Worm (Caenorhabditis elegans) whole organism, L3 larva: ENCODE data around the gene C09G1.5.

Source experiments
- ZK546.5 ChIP-seq: sonication (generic microtip); optimal IDR thresholded peaks from 2 replicates; lab custom pipeline; 2017; ENCODE audit warnings: missing biosample characterization, missing genetic modification characterization
- aly-2 ChIP-seq: fragments of 150-350 bp; optimal IDR thresholded peaks from 2 replicates; lab custom pipeline; 2014; ENCODE audit warnings: missing biosample characterization, missing genetic modification characterization
- ama-1 ChIP-seq: fragments of 150-350 bp; optimal IDR thresholded peaks from 2 replicates; lab custom pipeline; 2018
- ceh-82 ChIP-seq: fragments of 150-350 bp; optimal IDR thresholded peaks from 2 replicates; lab custom pipeline; 2014; ENCODE audit warnings: missing biosample characterization, missing genetic modification characterization
- elt-1 ChIP-seq: fragments of 150-350 bp; optimal IDR thresholded peaks from 2 replicates; lab custom pipeline; 2014; ENCODE audit warnings: missing biosample characterization, missing genetic modification characterization
- jun-1 ChIP-seq: fragments of 150-350 bp; optimal IDR thresholded peaks from 2 replicates; lab custom pipeline; 2014; ENCODE audit warnings: missing biosample characterization, missing genetic modification reagents, missing genetic modification characterization
- lin-39 ChIP-seq: fragments of 150-350 bp; optimal IDR thresholded peaks from 2 replicates; lab custom pipeline; 2018; ENCODE audit warnings: missing biosample characterization, missing genetic modification reagents, missing genetic modification characterization
- mdl-1 ChIP-seq: fragments of 150-350 bp; optimal IDR thresholded peaks from 2 replicates; lab custom pipeline; 2014; ENCODE audit warnings: missing biosample characterization, missing genetic modification characterization
- nfya-1 ChIP-seq: sonication (generic microtip); optimal IDR thresholded peaks from 2 replicates; lab custom pipeline; 2017; ENCODE audit warnings: missing genetic modification characterization, mild to moderate bottlenecking, missing compliant biosample characterization, antibody characterized with exemption, moderate library complexity; ENCODE audit not compliant: insufficient read depth
- nhr-23 ChIP-seq: fragments of 150-350 bp; optimal IDR thresholded peaks from 2 replicates; lab custom pipeline; 2014; ENCODE audit warnings: missing biosample characterization, missing genetic modification reagents, missing genetic modification characterization
- nhr-28 ChIP-seq: fragments of 150-350 bp; optimal IDR thresholded peaks from 2 replicates; lab custom pipeline; 2014; ENCODE audit warnings: missing biosample characterization, missing genetic modification characterization
- sea-2 ChIP-seq: fragments of 150-350 bp; sonication (generic microtip); optimal IDR thresholded peaks from 4 replicates; lab custom pipeline; 2014; ENCODE audit warnings: missing biosample characterization, missing genetic modification reagents, missing genetic modification characterization
- tbx-2 ChIP-seq: sonication (generic microtip); optimal IDR thresholded peaks from 2 replicates; lab custom pipeline; 2016; ENCODE audit warnings: mild to moderate bottlenecking, missing genetic modification characterization, missing compliant biosample characterization
- unc-39 ChIP-seq: sonication (generic microtip); optimal IDR thresholded peaks from 4 replicates; lab custom pipeline; 2017; ENCODE audit warnings: missing biosample characterization, missing genetic modification characterization
- ztf-4 ChIP-seq: fragments of 150-350 bp; optimal IDR thresholded peaks from 2 replicates; lab custom pipeline; 2014; ENCODE audit warnings: missing biosample characterization, missing genetic modification characterization

The C09G1.5 gene

ce11 chrX:16002794-16003193 lies 43.9 kb downstream of the C09G1.5 start:
- TF ChIP-seq unc-39 (tag; lab: Kevin White, UChicago) = no peak
- no peak for TF ChIP-seq jun-1 (tag; lab: Kevin White, UChicago)
- no peak for TF ChIP-seq sea-2 (GFP tag; lab: Kevin White, UChicago)
- TF ChIP-seq nfya-1 (tag; lab: Kevin White, UChicago) = no peak
- TF ChIP-seq aly-2 = no peak
- TF ChIP-seq ceh-82 (tag; lab: Kevin White, UChicago) = no peak
- TF ChIP-seq nhr-28 (tag; lab: Kevin White, UChicago) = no peak
- TF ChIP-seq ztf-4 (tag; lab: Kevin White, UChicago) = no peak
- TF ChIP-seq nhr-23 = no peak
- TF ChIP-seq ZK546.5 (tag; lab: Kevin White, UChicago) = no peak
- no peak for TF ChIP-seq elt-1
- no peak for TF ChIP-seq tbx-2 (tag; lab: Kevin White, UChicago)

DNA sequence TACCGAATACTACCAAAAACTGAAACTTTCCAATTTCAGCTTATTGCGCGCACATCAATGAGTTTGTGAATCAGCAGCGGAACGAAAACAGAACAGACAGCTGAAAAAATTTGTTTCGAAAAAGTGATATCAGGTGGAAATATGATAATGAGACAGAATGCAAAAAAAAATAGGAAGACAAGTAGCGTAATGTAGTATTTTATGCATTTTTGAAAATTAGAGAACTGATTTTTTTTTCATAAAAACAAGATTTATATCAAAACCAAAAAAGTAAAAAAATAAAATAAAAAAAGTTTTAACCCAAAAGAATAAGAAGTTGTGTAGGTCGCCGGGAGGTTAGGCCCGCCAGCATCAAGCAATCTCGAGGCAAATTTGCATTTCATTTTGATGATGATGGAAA lies 47.7 kb downstream of the C09G1.5 start, which contains the start of gene C09G1.4:
Gene C09G1.4 (minus strand): TSS at position 101 of the 400 bp plus-strand sequence.
- TF ChIP-seq lin-39 (tag; lab: Kevin White, UChicago) (no peak), ama-1 (lab: Kevin White, UChicago) (no peak), ceh-82 (tag; lab: Kevin White, UChicago) (no peak), mdl-1 (tag; lab: Kevin White, UChicago) (no peak)
- TF ChIP-seq, all 47 proteins: peak for 0
